Fruit fly (Drosophila melanogaster) S2 (cell line): ENCODE measurements around the gene CG32544.

Source experiments
- CG8478 ChIP-seq: fragments of >200 bp; optimal IDR thresholded peaks from 2 replicates; lab custom pipeline; 2018
- CTCF ChIP-seq, 2 experiments: fragments of >200 bp; optimal IDR thresholded peaks; 2 replicates each; lab custom pipeline; 2018

dm6 chrX:18868142-18868541, 8.1 kb downstream of the CG32544 start:
- no peak for TF ChIP-seq CTCF (optimal IDR thresholded peaks at IDR 0.05; lab: Kevin White, UChicago)
- TF ChIP-seq CG8478, result no peak
